Worm (Caenorhabditis elegans): Measurements from ENCODE around the gene skr-16.

Gene skr-16

ce11 chrIV:7167983-7168760, at the start of gene skr-16:
Gene skr-16, plus strand, starts transcription at chrIV:7168710.
- TF ChIP-seq nhr-129 (tag; optimal IDR thresholded peaks at IDR 0.05) (peak; percentile 0), unc-55 (GFP tag; optimal IDR thresholded peaks at IDR 0.05) (peak; percentile 31), ceh-82 (tag; optimal IDR thresholded peaks at IDR 0.05) (no peak), elt-3 (tag; optimal IDR thresholded peaks at IDR 0.05) (no peak), crh-2 (tag; optimal IDR thresholded peaks at IDR 0.05) (peak; percentile 43), lin-13 (GFP tag; optimal IDR thresholded peaks at IDR 0.05) (peak; percentile 1), sma-3 (GFP tag; optimal IDR thresholded peaks at IDR 0.05) (peak; percentile 5), C34F6.9 (tag; optimal IDR thresholded peaks at IDR 0.05) (peak; percentile 70)

DNA sequence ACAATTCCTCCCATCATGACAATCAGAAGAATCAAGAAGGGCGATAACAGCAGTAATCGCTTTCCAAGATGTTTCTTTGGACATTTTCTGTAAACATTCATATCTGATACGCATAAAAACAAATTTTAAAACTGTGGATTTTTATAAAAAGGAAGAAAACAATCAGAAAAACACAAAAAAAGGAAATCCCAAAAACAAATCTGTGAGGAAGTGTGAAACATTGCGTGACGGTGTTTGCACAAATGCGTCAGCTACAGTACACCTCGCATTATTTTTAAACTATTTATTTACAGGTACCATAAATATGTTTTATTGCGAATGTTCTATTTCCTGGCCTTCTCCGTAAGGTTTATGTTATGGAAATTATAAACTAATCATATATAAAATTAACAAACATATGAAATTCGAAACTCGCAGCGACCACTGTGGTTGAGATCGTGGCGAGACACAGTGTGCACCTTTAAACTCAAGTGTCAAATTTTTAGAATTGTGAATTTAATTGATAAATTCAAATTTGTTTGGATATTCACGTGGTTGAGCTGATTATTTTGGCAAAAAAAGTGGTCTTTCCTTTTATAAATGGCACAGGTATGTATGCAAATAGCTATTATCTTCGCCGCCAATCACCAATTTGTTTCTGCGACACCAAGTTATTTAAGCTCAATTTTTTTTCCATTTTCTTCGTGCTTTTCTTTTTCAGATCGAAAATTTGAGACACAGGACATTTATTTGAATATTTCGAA, 47.0 kb upstream of the skr-16 start, which contains the start of the genes C34D4.10 and str-48:
Gene C34D4.10 (minus strand): TSS at position 101 of the 743 bp plus-strand sequence.
Gene str-48 (plus strand): TSS at position 693 of the 743 bp plus-strand sequence.
- TF ChIP-seq unc-62 (GFP tag; optimal IDR thresholded peaks at IDR 0.05) (no peak), nhr-12 (tag; optimal IDR thresholded peaks at IDR 0.05) (no peak), aly-2 (tag; optimal IDR thresholded peaks at IDR 0.05) (no peak), elt-1 (tag; optimal IDR thresholded peaks at IDR 0.05) (no peak), nhr-6 (tag; optimal IDR thresholded peaks at IDR 0.05) (no peak), snpc-4 (tag; optimal IDR thresholded peaks at IDR 0.05) (no peak), crh-2 (tag; optimal IDR thresholded peaks at IDR 0.05) (no peak)

DNA sequence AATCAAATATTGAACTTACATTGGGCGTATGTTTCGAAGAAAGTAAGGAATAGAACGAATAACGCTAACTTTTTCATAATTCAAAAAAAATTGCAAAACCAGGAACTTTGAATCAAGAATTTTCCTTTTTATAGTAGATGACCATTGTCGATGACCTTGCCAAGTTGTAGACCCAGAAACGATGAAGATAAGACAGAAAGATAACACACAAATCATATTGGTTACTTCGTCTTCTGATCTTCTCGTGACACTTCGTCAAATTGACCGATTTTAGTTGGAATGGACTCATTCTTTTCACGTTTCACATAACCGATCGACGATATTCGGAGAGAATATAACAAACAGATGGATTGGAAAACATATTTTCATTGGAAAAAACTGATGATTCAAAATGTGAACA, 36.7 kb upstream of the skr-16 start, which contains the start of gene grsp-3:
Gene grsp-3 (minus strand): TSS at position 149 of the 400 bp plus-strand sequence.
- TF ChIP-seq nhr-25 (tag; optimal IDR thresholded peaks at IDR 0.05): peak; percentile 72
- TF ChIP-seq lsy-2 (tag; optimal IDR thresholded peaks at IDR 0.05): peak in 1 of 2 experiments; percentile 23
- TF ChIP-seq nhr-237 (tag; optimal IDR thresholded peaks at IDR 0.05): no peak
- TF ChIP-seq sma-9 (GFP tag; optimal IDR thresholded peaks at IDR 0.05): peak; percentile 44
- no peak for TF ChIP-seq sma-9 (tag; optimal IDR thresholded peaks at IDR 0.05)
- peak; percentile 53 for TF ChIP-seq nhr-21 (tag; optimal IDR thresholded peaks at IDR 0.05)
- peak; percentile 74 for TF ChIP-seq sma-3 (GFP tag; optimal IDR thresholded peaks at IDR 0.05)
- TF ChIP-seq nhr-129 (tag; optimal IDR thresholded peaks at IDR 0.05): peak; percentile 37
- TF ChIP-seq nhr-77 (tag; optimal IDR thresholded peaks at IDR 0.05): no peak
- TF ChIP-seq blmp-1 (tag; optimal IDR thresholded peaks at IDR 0.05; ENCODE audit: insufficient read depth): peak; percentile 43
- TF ChIP-seq nhr-12 (tag; optimal IDR thresholded peaks at IDR 0.05): no peak

DNA sequence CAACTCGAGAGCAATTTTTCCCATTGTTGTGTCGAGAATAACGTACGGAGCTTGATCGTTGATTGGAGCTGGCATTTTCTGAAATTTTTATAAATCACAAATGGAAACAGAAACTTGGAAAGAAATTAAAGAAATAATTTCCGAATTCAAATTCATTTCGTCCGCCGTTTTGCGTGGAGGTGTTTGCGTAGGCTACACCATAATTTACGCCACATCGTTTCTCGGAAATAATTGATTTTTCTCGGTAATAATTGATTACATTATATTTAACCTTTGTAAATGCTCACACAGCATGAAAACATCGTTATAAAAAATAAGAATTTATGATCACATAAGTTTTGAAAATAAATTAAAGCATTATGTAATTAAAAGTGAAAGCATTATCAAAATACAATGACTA, 35.4 kb upstream of the skr-16 start, which contains the start of gene cyn-12:
Gene cyn-12 (minus strand): TSS at position 78 of the 400 bp plus-strand sequence.
- TF ChIP-seq C34F6.9 (tag; optimal IDR thresholded peaks at IDR 0.05): peak; percentile 33
- peak; percentile 9 for TF ChIP-seq gmeb-1 (tag; optimal IDR thresholded peaks at IDR 0.05)
- no peak for TF ChIP-seq mdl-1 (tag; optimal IDR thresholded peaks at IDR 0.05)
- no peak for TF ChIP-seq mab-5 (tag; optimal IDR thresholded peaks at IDR 0.05)
- TF ChIP-seq elt-3 (tag; optimal IDR thresholded peaks at IDR 0.05): no peak
- no peak for TF ChIP-seq dmd-4 (tag; optimal IDR thresholded peaks at IDR 0.05)
- TF ChIP-seq ztf-1 (GFP tag; conservative IDR thresholded peaks at IDR 0.05): no peak
- no peak for TF ChIP-seq nhr-12 (tag; optimal IDR thresholded peaks at IDR 0.05)
- TF ChIP-seq nhr-6 (tag; optimal IDR thresholded peaks at IDR 0.05): no peak
- TF ChIP-seq sma-3 (GFP tag; optimal IDR thresholded peaks at IDR 0.05): peak; percentile 37
- TF ChIP-seq lin-11 (tag; optimal IDR thresholded peaks at IDR 0.05): no peak
- peak in 1 of 2 experiments; percentile 52 for TF ChIP-seq lsy-2 (tag; optimal IDR thresholded peaks at IDR 0.05)

ce11 chrIV:7133983-7134382, 34.5 kb upstream of the skr-16 start, which contains the start of gene mutd-1:
Gene mutd-1, minus strand, starts transcription at chrIV:7134083.
- TF ChIP-seq elt-1 (tag; optimal IDR thresholded peaks at IDR 0.05): no peak
- TF ChIP-seq mab-5 (tag; optimal IDR thresholded peaks at IDR 0.05): no peak
- no peak for TF ChIP-seq ama-1 (optimal IDR thresholded peaks at IDR 0.05)
- TF ChIP-seq aly-2 (tag; optimal IDR thresholded peaks at IDR 0.05): no peak
- no peak for TF ChIP-seq elt-3 (tag; optimal IDR thresholded peaks at IDR 0.05)
- no peak for TF ChIP-seq nhr-12 (tag; optimal IDR thresholded peaks at IDR 0.05)
- TF ChIP-seq C34F6.9 (tag; optimal IDR thresholded peaks at IDR 0.05): no peak
- no peak for TF ChIP-seq dmd-4 (tag; optimal IDR thresholded peaks at IDR 0.05)
- no peak for TF ChIP-seq lin-39 (tag; optimal IDR thresholded peaks at IDR 0.05)
- no peak for TF ChIP-seq F13H6.1 (tag; optimal IDR thresholded peaks at IDR 0.05)
- TF ChIP-seq lin-13 (GFP tag; optimal IDR thresholded peaks at IDR 0.05): no peak
- TF ChIP-seq blmp-1 (tag; optimal IDR thresholded peaks at IDR 0.05; ENCODE audit: insufficient read depth): no peak
- TF ChIP-seq skn-1 (tag; optimal IDR thresholded peaks at IDR 0.05): no peak
- TF ChIP-seq gmeb-1 (tag; optimal IDR thresholded peaks at IDR 0.05): no peak
- TF ChIP-seq nhr-129 (tag; optimal IDR thresholded peaks at IDR 0.05): no peak
- no peak for TF ChIP-seq nhr-23 (tag; optimal IDR thresholded peaks at IDR 0.05)
- no peak for TF ChIP-seq nhr-237 (tag; optimal IDR thresholded peaks at IDR 0.05)

Measured in whole organism, L2 larva.